Fruit fly (Drosophila melanogaster): Measurements from ENCODE around the gene ome.

ome gene

DNA sequence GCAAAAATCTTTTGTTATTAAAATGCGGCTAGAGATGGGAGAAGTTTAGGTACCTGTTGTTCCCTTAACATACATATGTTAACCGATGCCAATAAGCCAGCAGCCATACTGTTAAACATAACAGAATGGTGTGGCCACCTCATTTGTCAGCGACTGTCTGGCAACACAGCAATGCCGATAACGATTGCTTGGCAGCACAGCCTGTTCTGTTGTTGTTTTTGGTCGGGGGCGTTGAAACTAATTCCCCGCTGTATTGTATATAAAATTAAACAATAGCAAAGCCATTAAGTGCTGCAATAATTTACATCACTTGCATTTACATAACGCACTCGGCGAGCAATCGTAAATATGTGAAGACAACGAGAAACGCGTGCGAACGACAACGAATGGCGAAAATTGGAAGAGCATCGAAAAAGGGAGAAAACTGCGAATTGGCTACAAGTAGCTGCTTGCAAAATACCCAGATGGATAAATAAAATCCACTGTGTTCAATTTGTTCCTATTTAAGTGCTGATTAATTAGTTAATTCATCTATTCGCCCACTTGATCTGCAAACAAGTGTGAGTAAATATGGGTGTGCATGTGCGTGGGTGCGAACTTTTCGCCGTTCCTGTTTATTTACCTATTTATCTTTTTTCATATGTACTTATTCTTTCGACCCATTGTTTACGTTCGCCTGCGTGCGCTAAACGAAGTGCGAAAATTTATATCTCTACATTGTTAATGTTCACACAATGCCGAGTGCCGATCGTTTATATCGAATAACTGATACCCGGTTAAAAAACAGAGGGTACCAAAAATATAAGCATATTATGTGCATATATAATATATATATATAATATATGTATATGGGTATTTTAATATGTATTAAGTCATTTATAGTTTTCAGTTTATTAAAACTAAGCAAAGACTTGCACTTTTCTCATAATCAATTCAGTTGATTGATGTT lies 89.5 kb downstream of the ome start, which contains the start of the genes Tsen34 and Mgat4a:
Tsen34 (minus strand) TSS at position 8 of the 949 bp plus-strand sequence.
Mgat4a (plus strand) TSS at position 192 of the 949 bp plus-strand sequence.
- TF ChIP-seq noc (tag; optimal IDR thresholded peaks at IDR 0.05): peak; percentile 88

- no peak for TF ChIP-seq noc (tag; optimal IDR thresholded peaks at IDR 0.05)
These were observed 96.5 kb downstream of the ome start, which contains the start of gene Mgat4b for dm6 chr3L:14769183-14769582. Gene Mgat4b (minus strand): TSS chr3L:14769283.

- TF ChIP-seq noc (tag; optimal IDR thresholded peaks at IDR 0.05): no peak
These were observed 103.3 kb downstream of the ome start, which contains the start of gene mop for dm6 chr3L:14775711-14776660. Gene mop (minus strand): TSS chr3L:14776129.

- peak; percentile 45 for TF ChIP-seq noc (tag; optimal IDR thresholded peaks at IDR 0.05)
These were observed 106.7 kb downstream of the ome start for dm6 chr3L:14779289-14779688.

DNA sequence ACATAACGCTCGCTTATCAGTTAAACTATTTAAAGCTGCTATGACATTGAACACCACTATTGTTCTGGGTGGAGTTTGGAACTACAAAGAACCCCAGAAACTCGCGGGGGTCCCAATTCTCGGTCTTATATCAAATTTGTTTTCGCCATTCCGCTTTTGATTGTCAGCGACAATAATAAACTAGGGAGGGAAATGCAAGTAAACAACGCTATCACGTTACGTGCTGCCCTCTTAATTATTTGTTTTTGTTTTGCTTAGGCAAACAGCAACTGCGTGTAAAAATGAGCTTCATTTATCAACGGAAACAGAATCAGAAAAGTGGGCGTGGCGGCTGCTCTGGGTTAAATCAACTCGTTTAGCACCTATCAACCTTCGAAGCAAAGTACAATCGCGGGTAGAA lies 107.5 kb downstream of the ome start:
- TF ChIP-seq noc (tag; optimal IDR thresholded peaks at IDR 0.05): no peak

dm6 chr3L:14781082-14781862 lies 108.6 kb downstream of the ome start:
- no peak for TF ChIP-seq noc (tag; optimal IDR thresholded peaks at IDR 0.05)

DNA sequence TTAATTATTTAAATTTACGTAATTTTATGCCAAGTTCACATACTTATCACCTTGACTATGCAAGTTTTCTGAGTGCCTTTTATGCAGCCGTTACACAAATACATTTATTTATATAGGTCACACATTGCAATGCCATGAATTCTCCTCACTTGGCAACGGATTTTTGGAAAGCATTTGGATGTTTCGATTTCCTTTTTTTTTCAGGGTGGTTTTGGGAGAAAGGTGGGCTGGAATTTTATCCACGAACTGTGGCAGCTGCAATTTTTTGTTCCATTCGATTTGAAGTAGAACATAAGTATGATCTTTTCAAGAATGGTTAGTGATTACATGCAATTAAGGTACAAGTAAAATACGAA lies 109.2 kb downstream of the ome start:
- no peak for TF ChIP-seq noc (tag; optimal IDR thresholded peaks at IDR 0.05)

DNA sequence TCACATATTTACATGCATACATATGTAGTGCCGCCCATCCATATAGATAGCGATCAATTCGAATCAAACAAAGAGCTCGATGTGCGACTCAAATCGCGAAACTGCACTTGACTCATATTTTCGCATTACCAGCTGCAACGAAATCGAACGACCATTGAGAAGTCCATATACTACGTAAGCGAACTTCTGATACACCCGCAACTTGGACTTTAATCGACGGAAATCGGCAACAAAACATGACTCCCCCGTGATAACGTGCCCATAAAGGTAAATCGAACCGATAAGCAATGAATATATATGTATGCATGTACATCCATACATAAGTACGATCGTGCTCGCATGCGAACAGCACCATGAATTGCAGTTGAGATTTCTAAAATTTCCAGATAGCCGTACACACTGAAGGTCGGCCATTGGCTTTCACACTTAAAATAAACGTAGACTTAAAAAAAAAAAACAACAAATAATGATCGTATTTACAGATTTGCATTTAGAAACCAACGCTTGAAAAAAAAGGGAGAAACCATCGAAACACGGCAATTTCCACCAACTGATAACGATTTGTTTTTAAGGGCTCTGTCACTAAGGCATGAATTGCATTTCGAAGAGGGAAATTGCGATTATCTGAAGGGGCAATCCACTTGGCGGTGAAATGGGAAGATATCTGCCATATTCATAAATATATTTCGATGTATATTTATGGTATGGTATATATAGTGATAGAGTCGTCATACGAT lies 110.2 kb downstream of the ome start:
- TF ChIP-seq noc (tag; optimal IDR thresholded peaks at IDR 0.05): peak; percentile 0

dm6 chr3L:14783363-14783627 lies 110.7 kb downstream of the ome start:
- no peak for TF ChIP-seq noc (tag; optimal IDR thresholded peaks at IDR 0.05)

DNA sequence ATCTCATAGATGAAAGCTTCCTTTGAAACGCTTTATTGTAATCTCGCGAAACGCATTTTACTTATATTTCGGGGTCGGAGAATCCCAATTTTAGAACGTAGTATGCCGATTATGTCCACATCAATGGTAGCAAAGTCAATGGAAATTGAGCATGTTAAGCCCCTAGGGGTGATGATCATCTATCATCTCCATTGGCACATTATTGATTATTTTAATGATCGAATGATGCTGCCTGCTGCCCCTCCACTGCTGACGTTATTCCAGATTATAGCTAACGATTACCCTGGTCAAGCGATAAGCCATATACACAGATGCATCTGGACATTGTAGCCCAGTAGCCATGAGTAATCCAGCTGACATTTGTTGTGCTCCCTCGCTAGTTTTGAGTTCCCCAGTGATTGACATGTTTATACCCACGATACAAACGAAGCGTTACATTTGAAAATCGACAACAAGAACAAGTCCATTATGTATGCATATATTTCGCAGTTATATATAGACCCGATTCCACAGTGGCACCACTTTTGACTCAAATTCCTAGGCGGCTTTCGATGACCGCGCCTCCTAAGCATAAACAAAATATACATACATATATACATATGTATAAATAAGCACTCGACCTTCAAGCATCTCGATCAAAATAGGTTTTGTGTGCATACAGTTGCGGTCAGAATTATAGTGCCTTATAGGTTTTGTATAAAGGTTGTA lies 111.8 kb downstream of the ome start:
- TF ChIP-seq noc (tag; optimal IDR thresholded peaks at IDR 0.05): no peak

DNA sequence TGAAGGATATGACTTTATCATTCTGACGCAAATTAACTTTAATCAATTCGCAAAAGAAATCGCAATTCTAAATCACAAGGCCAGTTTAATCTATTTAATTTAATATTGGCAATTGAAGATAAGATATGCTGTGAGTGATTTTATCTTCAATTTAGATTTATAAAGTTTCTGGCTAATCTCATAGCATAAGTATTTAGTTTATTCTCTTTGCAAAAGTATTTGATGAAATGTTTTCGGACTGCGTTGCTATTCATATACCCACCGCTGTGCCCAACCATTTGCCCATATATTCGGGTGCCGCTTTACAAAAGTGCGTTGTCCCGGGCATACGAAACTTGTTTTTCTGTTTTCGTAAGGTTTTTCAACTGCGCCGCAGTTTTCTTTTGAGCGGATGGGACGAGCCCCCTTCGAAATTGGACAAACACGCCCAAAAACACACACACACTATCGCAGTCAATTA lies 112.3 kb downstream of the ome start:
- TF ChIP-seq noc (tag; optimal IDR thresholded peaks at IDR 0.05): peak; percentile 95

dm6 chr3L:14785492-14785916 lies 112.9 kb downstream of the ome start:
- TF ChIP-seq noc (tag; optimal IDR thresholded peaks at IDR 0.05): no peak

- TF ChIP-seq noc (tag; optimal IDR thresholded peaks at IDR 0.05): peak; percentile 78
These were observed 113.7 kb downstream of the ome start, which contains the start of the genes bmm and Tdrd3 for dm6 chr3L:14786230-14786850. Gene bmm (minus strand): TSS chr3L:14786412. Gene Tdrd3 (plus strand): TSS chr3L:14786791.

DNA sequence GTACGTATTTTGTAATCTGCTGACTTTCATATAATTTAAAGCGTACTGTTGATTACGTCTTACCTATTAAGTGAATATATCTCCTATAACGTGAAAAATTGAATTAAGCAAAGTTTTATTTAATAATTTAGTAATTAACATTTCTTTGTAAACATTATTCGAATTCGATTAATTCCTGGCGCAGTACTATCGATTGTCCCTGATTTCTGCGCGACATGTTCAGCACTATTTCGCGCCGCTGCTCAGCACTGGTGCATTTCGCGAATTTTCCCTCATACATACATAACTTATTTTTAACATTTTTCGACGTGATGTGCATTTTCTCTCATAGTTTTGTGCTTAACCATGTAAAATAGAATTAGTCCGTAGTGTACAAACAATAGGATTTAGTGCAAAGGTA lies 117.0 kb downstream of the ome start, which contains the start of gene Helz:
Helz (plus strand) TSS at position 260 of the 400 bp plus-strand sequence.
- TF ChIP-seq noc (tag; optimal IDR thresholded peaks at IDR 0.05): no peak

All from whole organism, larva.